Worm (Caenorhabditis elegans) whole organism, L3 larva: Measurements from ENCODE around the gene Y59A8B.21.

Source experiments
- ceh-28 ChIP-seq: fragments of 150-350 bp; optimal IDR thresholded peaks from 2 replicates; lab custom pipeline; 2014; ENCODE audit warnings: missing biosample characterization, missing genetic modification reagents, missing genetic modification characterization
- eor-1 ChIP-seq, 2 experiments: fragments of 150-350 bp; optimal IDR thresholded peaks; 2 replicates each; lab custom pipeline; 2014 to 2018; ENCODE audit warnings: missing biosample characterization in 2 of 2, missing genetic modification characterization in 2 of 2
- fkh-10 ChIP-seq: sonication (generic microtip); optimal IDR thresholded peaks from 2 replicates; lab custom pipeline; 2017; ENCODE audit warnings: missing biosample characterization, missing genetic modification reagents, missing genetic modification characterization
- nhr-12 ChIP-seq: fragments of 150-350 bp; optimal IDR thresholded peaks from 2 replicates; lab custom pipeline; 2014; ENCODE audit warnings: missing biosample characterization, missing genetic modification characterization
- nhr-237 ChIP-seq: fragments of 150-350 bp; optimal IDR thresholded peaks from 2 replicates; lab custom pipeline; 2014; ENCODE audit warnings: missing biosample characterization, missing genetic modification characterization
- nhr-25 ChIP-seq: sonication (generic microtip); optimal IDR thresholded peaks from 2 replicates; lab custom pipeline; 2017; ENCODE audit warnings: missing biosample characterization, missing genetic modification characterization
- pha-4 ChIP-seq: fragments of 150-350 bp; optimal IDR thresholded peaks from 2 replicates; lab custom pipeline; 2014; ENCODE audit warnings: missing biosample characterization, missing genetic modification reagents, missing genetic modification characterization
- unc-62 ChIP-seq: fragments of 150-350 bp; sonication (generic microtip); optimal IDR thresholded peaks from 4 replicates; lab custom pipeline; 2014; ENCODE audit warnings: missing biosample characterization, missing genetic modification reagents, missing genetic modification characterization
- ztf-4 ChIP-seq: fragments of 150-350 bp; optimal IDR thresholded peaks from 2 replicates; lab custom pipeline; 2014; ENCODE audit warnings: missing biosample characterization, missing genetic modification characterization

- TF ChIP-seq unc-62 (GFP tag; lab: Kevin White, UChicago), result no peak
- TF ChIP-seq nhr-237 (tag; lab: Kevin White, UChicago), result no peak
- TF ChIP-seq ceh-28 (tag; lab: Kevin White, UChicago), result no peak
- no peak for TF ChIP-seq nhr-12 (tag; lab: Kevin White, UChicago)
- TF ChIP-seq pha-4 (tag; lab: Kevin White, UChicago), result no peak
- TF ChIP-seq nhr-25, result no peak
- no peak for TF ChIP-seq fkh-10 (GFP tag; lab: Kevin White, UChicago)
- TF ChIP-seq ztf-4 (tag; lab: Kevin White, UChicago), result no peak
- no peak for TF ChIP-seq eor-1 (tag; optimal IDR thresholded peaks at IDR 0.05; lab: Kevin White, UChicago)
Observed at ce11 chrV:18021464-18021863, 35.4 kb downstream of the Y59A8B.21 start.
